Fruit fly (Drosophila melanogaster) whole organism, larva: Measurements from ENCODE around the gene pall.

Experiments
- noc ChIP-seq: fragments of 200-800 bp; sonication (Bioruptor generic); optimal IDR thresholded peaks from 3 replicates; lab custom pipeline; 2019; ENCODE audit warnings: missing biosample characterization, mild to moderate bottlenecking, missing genetic modification characterization, moderate library complexity

Gene pall

dm6 chr3L:9441907-9442479 lies 45.6 kb downstream of the pall start, which contains the start of the genes Bet3 and Nf-YA:
Bet3 (minus strand) TSS chr3L:9442267.
Nf-YA (minus strand) TSS chr3L:9442267.
- TF ChIP-seq noc (tag; lab: Kevin White, UChicago) = no peak

- TF ChIP-seq noc (tag; lab: Kevin White, UChicago) = no peak
Observed at dm6 chr3L:9438858-9439257, 48.7 kb downstream of the pall start.
